Fruit fly (Drosophila melanogaster): ENCODE measurements around the gene Jwa.
A peak's percentile ranks its signal among the peaks of the same experiment; 100 is the strongest.

Jwa gene

DNA sequence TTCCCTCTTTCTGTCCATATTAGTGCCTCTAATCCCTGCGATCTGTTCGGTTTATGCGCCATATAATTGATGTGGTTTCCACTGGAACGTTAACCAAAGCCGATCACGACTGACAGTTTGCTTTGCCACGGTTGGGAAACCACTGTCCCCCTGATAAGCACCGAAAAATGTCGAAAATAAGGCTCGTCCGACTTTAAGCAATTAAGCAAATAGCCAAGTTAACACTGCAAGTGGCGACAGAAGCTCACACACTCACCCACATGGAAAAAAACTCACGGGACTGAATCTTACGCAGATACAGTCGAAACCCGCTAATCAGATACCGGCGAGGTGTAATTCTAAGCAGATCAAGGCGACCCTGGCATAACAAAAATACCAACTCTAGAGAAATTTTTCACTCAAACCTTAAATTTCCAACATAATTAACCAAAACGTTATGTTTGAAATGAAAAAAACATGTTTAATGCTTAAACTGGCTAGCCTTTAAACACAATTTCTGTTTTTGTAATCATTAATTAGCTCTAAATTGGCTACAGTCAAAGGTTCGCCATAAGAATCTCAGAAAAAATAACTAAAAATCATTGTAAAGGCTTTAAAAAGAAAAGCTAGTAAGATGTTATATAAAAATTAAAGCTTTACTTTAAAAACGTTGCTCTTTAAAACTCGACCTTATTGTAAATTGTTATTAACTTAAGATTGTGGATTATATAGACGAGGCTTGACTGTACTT, 27.4 kb downstream of the Jwa start (continued):
- peak; percentile 2 for TF ChIP-seq Hsf (GFP tag; optimal IDR thresholded peaks at IDR 0.05)
- TF ChIP-seq sim (GFP tag; IDR thresholded peaks at IDR 0.05): no peak
- no peak for TF ChIP-seq gfzf (GFP tag; optimal IDR thresholded peaks at IDR 0.05)
- TF ChIP-seq CG12071 (GFP tag; optimal IDR thresholded peaks at IDR 0.05): no peak
- TF ChIP-seq ase (GFP tag; IDR thresholded peaks at IDR 0.05): no peak
- TF ChIP-seq Dek (tag; optimal IDR thresholded peaks at IDR 0.05): no peak
- no peak for TF ChIP-seq CG3838 (GFP tag; optimal IDR thresholded peaks at IDR 0.05)
- no peak for TF ChIP-seq CG6854 (GFP tag; optimal IDR thresholded peaks at IDR 0.05)
- TF ChIP-seq ham (GFP tag; IDR thresholded peaks at IDR 0.05): no peak
- TF ChIP-seq Sry-β (GFP tag; optimal IDR thresholded peaks at IDR 0.05): no peak
- TF ChIP-seq lilli (GFP tag; optimal IDR thresholded peaks at IDR 0.05): peak; percentile 20
- TF ChIP-seq CG4282 (GFP tag; optimal IDR thresholded peaks at IDR 0.05): no peak
- TF ChIP-seq twi (tag; optimal IDR thresholded peaks at IDR 0.05): no peak

dm6 chr2L:18676948-18677820, 28.3 kb downstream of the Jwa start, which contains the start of the genes Mst36Fa and CG31751:
Gene Mst36Fa (minus strand): TSS chr2L:18676998.
Gene CG31751 (plus strand): TSS chr2L:18677221.
- no peak for TF ChIP-seq CG4404 (GFP tag; IDR thresholded peaks at IDR 0.05)
- no peak for TF ChIP-seq HLH4C (GFP tag; IDR thresholded peaks at IDR 0.05; ENCODE audit: partially characterized antibody)
- peak; percentile 53 for TF ChIP-seq CG1603 (tag; optimal IDR thresholded peaks at IDR 0.05)
- no peak for TF ChIP-seq gt (GFP tag; IDR thresholded peaks at IDR 0.05)
- TF ChIP-seq Hmx (GFP tag; optimal IDR thresholded peaks at IDR 0.05): peak; percentile 9
- peak; percentile 75 for TF ChIP-seq CG3838 (GFP tag; optimal IDR thresholded peaks at IDR 0.05)
- TF ChIP-seq CG31224 (GFP tag; IDR thresholded peaks at IDR 0.05): no peak
- TF ChIP-seq Sox102F (GFP tag; optimal IDR thresholded peaks at IDR 0.05): peak; percentile 67
- TF ChIP-seq CG8944 (GFP tag; optimal IDR thresholded peaks at IDR 0.05): peak; percentile 63
- TF ChIP-seq pb (GFP tag; optimal IDR thresholded peaks at IDR 0.05): peak; percentile 78
- TF ChIP-seq hbn (GFP tag; IDR thresholded peaks at IDR 0.05; ENCODE audit: partially characterized antibody): no peak
- TF ChIP-seq Myb (GFP tag; optimal IDR thresholded peaks at IDR 0.05): peak; percentile 76
- no peak for TF ChIP-seq CG31388 (GFP tag; optimal IDR thresholded peaks at IDR 0.05)
- peak; percentile 72 for TF ChIP-seq HLHmδ (GFP tag; optimal IDR thresholded peaks at IDR 0.05)
- TF ChIP-seq Dad (GFP tag; optimal IDR thresholded peaks at IDR 0.05): peak; percentile 70
- no peak for TF ChIP-seq bigmax (GFP tag; optimal IDR thresholded peaks at IDR 0.05)
- TF ChIP-seq Antp (GFP tag; optimal IDR thresholded peaks at IDR 0.05): peak; percentile 68
- no peak for TF ChIP-seq Dip3 (GFP tag; optimal IDR thresholded peaks at IDR 0.05)
- TF ChIP-seq Stat92E (GFP tag; optimal IDR thresholded peaks at IDR 0.05): no peak
- peak in 1 of 2 experiments; percentile 68 for TF ChIP-seq bsh (GFP tag; optimal IDR thresholded peaks at IDR 0.05)
- no peak for TF ChIP-seq bowl (GFP tag; IDR thresholded peaks at IDR 0.05)
- peak; percentile 94 for TF ChIP-seq lab (GFP tag; optimal IDR thresholded peaks at IDR 0.05)
- TF ChIP-seq CG2116 (GFP tag; optimal IDR thresholded peaks at IDR 0.05): peak; percentile 74
- TF ChIP-seq Mad (GFP tag; optimal IDR thresholded peaks at IDR 0.05): peak; percentile 68
- no peak for TF ChIP-seq fd102C (GFP tag; optimal IDR thresholded peaks at IDR 0.05)
- no peak for TF ChIP-seq wdn (GFP tag; IDR thresholded peaks at IDR 0.05)
- TF ChIP-seq CG8290 (GFP tag; optimal IDR thresholded peaks at IDR 0.05): peak; percentile 45
- peak in 1 of 2 experiments; percentile 97 for TF ChIP-seq CG8290 (tag; optimal IDR thresholded peaks at IDR 0.05)
- no peak for TF ChIP-seq CG2199 (GFP tag; IDR thresholded peaks at IDR 0.05)
- peak; percentile 86 for TF ChIP-seq CG11723 (GFP tag; optimal IDR thresholded peaks at IDR 0.05)
- no peak for TF ChIP-seq al (GFP tag; IDR thresholded peaks at IDR 0.05)
- TF ChIP-seq pros (GFP tag; optimal IDR thresholded peaks at IDR 0.05): no peak
- no peak for TF ChIP-seq sc (optimal IDR thresholded peaks at IDR 0.05)
- peak; percentile 76 for TF ChIP-seq sc (GFP tag; optimal IDR thresholded peaks at IDR 0.05)
- TF ChIP-seq Hand (GFP tag; optimal IDR thresholded peaks at IDR 0.05): peak; percentile 61

Measured in whole organism, embryonic.